Worm (Caenorhabditis elegans) whole organism, late embryonic: ENCODE data around the gene grd-8.

ENCODE experiments used
- Y22D7AL.16 ChIP-seq: sonication (generic microtip); optimal IDR thresholded peaks from 2 replicates; lab custom pipeline; 2016; ENCODE audit warnings: missing genetic modification characterization, missing compliant biosample characterization
- ceh-14 ChIP-seq: sonication (generic microtip); optimal IDR thresholded peaks from 2 replicates; lab custom pipeline; 2016; ENCODE audit warnings: missing genotype, missing genetic modification characterization, missing compliant biosample characterization
- ceh-24 ChIP-seq: sonication (generic microtip); optimal IDR thresholded peaks from 2 replicates; lab custom pipeline; 2016; ENCODE audit warnings: mild to moderate bottlenecking, missing genetic modification characterization, missing compliant biosample characterization
- dmd-4 ChIP-seq: sonication (generic microtip); optimal IDR thresholded peaks from 2 replicates; lab custom pipeline; 2016; ENCODE audit warnings: borderline replicate concordance, missing genetic modification characterization, missing compliant biosample characterization
- elt-4 ChIP-seq: sonication (generic microtip); optimal IDR thresholded peaks from 2 replicates; lab custom pipeline; 2016; ENCODE audit warnings: missing genetic modification characterization, missing compliant biosample characterization
- eyg-1 ChIP-seq: sonication (generic microtip); optimal IDR thresholded peaks from 2 replicates; lab custom pipeline; 2016; ENCODE audit warnings: missing genotype, missing genetic modification characterization, missing compliant biosample characterization
- fax-1 ChIP-seq: sonication (generic microtip); optimal IDR thresholded peaks from 2 replicates; lab custom pipeline; 2016; ENCODE audit warnings: missing genotype, missing genetic modification characterization, missing compliant biosample characterization
- hlh-13 ChIP-seq: fragments of 200-800 bp; sonication (Bioruptor generic); optimal IDR thresholded peaks from 2 replicates; lab custom pipeline; 2018; ENCODE audit warnings: mild to moderate bottlenecking, missing genetic modification characterization, missing compliant biosample characterization
- lim-6 ChIP-seq: sonication (generic microtip); optimal IDR thresholded peaks from 2 replicates; lab custom pipeline; 2016; ENCODE audit warnings: missing genetic modification characterization, missing compliant biosample characterization
- madf-2 ChIP-seq: sonication (generic microtip); optimal IDR thresholded peaks from 2 replicates; lab custom pipeline; 2017; ENCODE audit warnings: missing genetic modification characterization, missing compliant biosample characterization
- mec-3 ChIP-seq: sonication (generic microtip); optimal IDR thresholded peaks from 2 replicates; lab custom pipeline; 2016; ENCODE audit warnings: borderline replicate concordance, missing genetic modification characterization, missing compliant biosample characterization
- nfya-1 ChIP-seq: sonication (generic microtip); optimal IDR thresholded peaks from 2 replicates; lab custom pipeline; 2017; ENCODE audit warnings: missing genetic modification characterization, mild to moderate bottlenecking, missing compliant biosample characterization, antibody characterized with exemption, moderate library complexity
- pha-4 ChIP-seq: fragments of 150-350 bp; optimal IDR thresholded peaks from 2 replicates; lab custom pipeline; 2018; ENCODE audit warnings: missing biosample characterization, missing genetic modification reagents, missing genetic modification characterization
- pqm-1 ChIP-seq: sonication (generic microtip); optimal IDR thresholded peaks from 2 replicates; lab custom pipeline; 2016; ENCODE audit warnings: missing genetic modification characterization, missing compliant biosample characterization
- pros-1 ChIP-seq: fragments of 150-350 bp; optimal IDR thresholded peaks from 2 replicates; lab custom pipeline; 2014; ENCODE audit warnings: missing biosample characterization, missing genetic modification reagents, missing genetic modification characterization
- rnt-1 ChIP-seq: sonication (generic microtip); optimal IDR thresholded peaks from 2 replicates; lab custom pipeline; 2016; ENCODE audit warnings: missing genetic modification characterization, missing compliant biosample characterization
- unc-42 ChIP-seq: sonication (generic microtip); optimal IDR thresholded peaks from 2 replicates; lab custom pipeline; 2016; ENCODE audit warnings: missing genotype, missing genetic modification characterization, missing compliant biosample characterization
- ztf-16 ChIP-seq: sonication (generic microtip); optimal IDR thresholded peaks from 2 replicates; lab custom pipeline; 2017; ENCODE audit warnings: missing genetic modification characterization, missing compliant biosample characterization

Gene grd-8

DNA sequence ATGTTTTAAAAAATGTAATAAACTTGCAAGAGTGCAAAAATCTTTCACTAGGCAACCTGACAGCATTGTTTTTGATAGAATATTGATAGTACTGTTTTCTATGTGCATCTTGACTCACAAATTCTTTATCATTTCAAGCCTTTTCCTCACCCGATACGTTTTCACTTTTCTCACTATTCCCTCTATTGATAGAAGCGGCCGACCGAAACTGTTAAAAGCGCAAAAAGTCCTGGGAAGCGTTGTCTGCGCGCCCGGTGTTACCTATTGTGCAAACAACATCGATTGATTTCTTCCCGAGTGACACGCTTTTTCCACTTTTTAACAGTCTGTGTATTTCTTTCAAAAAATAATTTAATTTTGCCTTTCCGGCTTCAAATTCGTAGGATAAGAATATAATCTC, 45.7 kb downstream of the grd-8 start:
- TF ChIP-seq fax-1 (tag; lab: Kevin White, UChicago) = no peak
- TF ChIP-seq pqm-1 = no peak
- TF ChIP-seq unc-42 (tag; lab: Kevin White, UChicago) = no peak
- no peak for TF ChIP-seq ceh-14
- no peak for TF ChIP-seq madf-2 (tag; lab: Kevin White, UChicago)
- no peak for TF ChIP-seq lim-6 (tag; lab: Kevin White, UChicago)
- no peak for TF ChIP-seq dmd-4 (tag; lab: Kevin White, UChicago)
- TF ChIP-seq elt-4 (tag; lab: Kevin White, UChicago) = no peak
- TF ChIP-seq eyg-1 = no peak
- no peak for TF ChIP-seq nfya-1 (tag; lab: Kevin White, UChicago)
- no peak for TF ChIP-seq ceh-24 (tag; lab: Kevin White, UChicago)
- TF ChIP-seq rnt-1 (tag; lab: Kevin White, UChicago) = no peak
- TF ChIP-seq, all 69 proteins: peak for 0

DNA sequence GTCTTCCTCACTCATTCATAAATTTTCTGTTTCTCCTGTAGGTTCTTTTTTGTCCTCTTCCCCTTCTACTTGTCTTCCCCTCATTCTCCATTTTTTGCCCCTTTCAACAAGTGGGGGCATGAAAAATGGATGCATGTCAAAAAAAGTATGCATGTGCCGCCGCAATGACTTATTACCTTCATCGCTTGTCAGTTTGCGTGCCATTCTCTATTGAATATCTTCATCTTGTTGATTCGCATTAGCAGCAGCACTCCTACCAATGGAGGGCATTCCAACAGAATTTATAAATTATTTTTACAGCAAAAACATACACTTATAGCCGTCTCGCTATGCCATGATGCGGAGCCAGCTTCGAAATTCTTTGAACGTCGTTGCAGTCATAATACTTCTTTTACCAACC, 48.9 kb downstream of the grd-8 start, which contains the start of gene F40A3.1:
Gene F40A3.1 (plus strand): TSS at position 301 of the 400 bp plus-strand sequence.
- no peak for TF ChIP-seq hlh-13 (GFP tag; lab: Kevin White, UChicago)
- TF ChIP-seq Y22D7AL.16 (tag; lab: Kevin White, UChicago) = no peak
- TF ChIP-seq pros-1 (tag; lab: Kevin White, UChicago) = no peak
- TF ChIP-seq pha-4 (tag; lab: Kevin White, UChicago) = no peak
- TF ChIP-seq ztf-16 (tag; lab: Kevin White, UChicago) = no peak
- TF ChIP-seq mec-3 (tag; lab: Kevin White, UChicago) = no peak
- TF ChIP-seq, all 69 proteins: peak for 0
